Worm (Caenorhabditis elegans) whole organism, late embryonic: ENCODE measurements around the gene scl-7.

Source experiments
- ama-1 ChIP-seq: fragments of 150-350 bp; optimal IDR thresholded peaks from 2 replicates; lab custom pipeline; 2014
- ceh-6 ChIP-seq: fragments of 200-800 bp; sonication (Bioruptor generic); optimal IDR thresholded peaks from 2 replicates; lab custom pipeline; 2018; ENCODE audit warnings: mild to moderate bottlenecking, missing genetic modification characterization, missing compliant biosample characterization
- che-1 ChIP-seq: sonication (generic microtip); optimal IDR thresholded peaks from 2 replicates; lab custom pipeline; 2016; ENCODE audit warnings: mild to moderate bottlenecking, missing genetic modification characterization, missing compliant biosample characterization
- elt-2 ChIP-seq: sonication (generic microtip); optimal IDR thresholded peaks from 2 replicates; lab custom pipeline; 2016; ENCODE audit warnings: missing genetic modification reagents, missing genetic modification characterization, missing compliant biosample characterization
- eyg-1 ChIP-seq: sonication (generic microtip); optimal IDR thresholded peaks from 2 replicates; lab custom pipeline; 2016; ENCODE audit warnings: missing genotype, missing genetic modification characterization, missing compliant biosample characterization
- fkh-10 ChIP-seq: fragments of 150-350 bp; optimal IDR thresholded peaks from 2 replicates; lab custom pipeline; 2014; ENCODE audit warnings: missing biosample characterization, missing genetic modification reagents, missing genetic modification characterization
- gmeb-2 ChIP-seq: sonication (generic microtip); optimal IDR thresholded peaks from 2 replicates; lab custom pipeline; 2016; ENCODE audit warnings: missing genetic modification characterization, inconsistent platforms, missing compliant biosample characterization
- hlh-8 ChIP-seq: sonication (generic microtip); optimal IDR thresholded peaks from 2 replicates; lab custom pipeline; 2016; ENCODE audit warnings: missing genotype, missing genetic modification characterization, missing compliant biosample characterization
- nhr-11 ChIP-seq: fragments of 150-350 bp; optimal IDR thresholded peaks from 2 replicates; lab custom pipeline; 2014; ENCODE audit warnings: missing biosample characterization, missing genetic modification characterization
- pqm-1 ChIP-seq: sonication (generic microtip); optimal IDR thresholded peaks from 2 replicates; lab custom pipeline; 2016; ENCODE audit warnings: missing genetic modification characterization, missing compliant biosample characterization
- rnt-1 ChIP-seq: sonication (generic microtip); optimal IDR thresholded peaks from 2 replicates; lab custom pipeline; 2016; ENCODE audit warnings: missing genetic modification characterization, missing compliant biosample characterization
- sox-2 ChIP-seq: fragments of 200-800 bp; sonication (Bioruptor generic); IDR thresholded peaks from 2 replicates; pipeline ENCODE4 v1.3.6; 2022; ENCODE audit warnings: missing genetic modification reagents, missing genetic modification characterization, missing compliant biosample characterization
- tbx-2 ChIP-seq: sonication (generic microtip); optimal IDR thresholded peaks from 2 replicates; lab custom pipeline; 2016; ENCODE audit warnings: missing genetic modification characterization, missing compliant biosample characterization
- zip-5 ChIP-seq: sonication (generic microtip); optimal IDR thresholded peaks from 2 replicates; lab custom pipeline; 2016; ENCODE audit warnings: missing genetic modification characterization, missing compliant biosample characterization

- TF ChIP-seq ceh-6 (GFP tag; lab: Kevin White, UChicago) (no peak), nhr-11 (tag; lab: Kevin White, UChicago) (no peak), pqm-1 (tag; lab: Kevin White, UChicago) (no peak), zip-5 (tag; lab: Kevin White, UChicago) (no peak), ama-1 (lab: Kevin White, UChicago) (no peak), sox-2 (GFP tag; lab: Robert Waterston, UW) (no peak), gmeb-2 (tag; lab: Kevin White, UChicago) (no peak), elt-2 (tag; lab: Kevin White, UChicago) (no peak), rnt-1 (no peak), tbx-2 (no peak), eyg-1 (tag; lab: Kevin White, UChicago) (no peak), fkh-10 (GFP tag; lab: Kevin White, UChicago) (no peak), hlh-8 (no peak), che-1 (tag; lab: Kevin White, UChicago) (no peak)
Measured at ce11 chrIV:13107359-13107758, 37.1 kb downstream of the scl-7 start, which contains the start of gene B0564.2.
